Worm (Caenorhabditis elegans): ENCODE measurements around the gene nhr-34.

nhr-34 gene

ce11 chrIV:9682514-9682913 lies 7.0 kb upstream of the nhr-34 start, which contains the start of gene ins-7:
ins-7 (minus strand) TSS chrIV:9682845.
- no peak for TF ChIP-seq nhr-25 (tag; optimal IDR thresholded peaks at IDR 0.05)
- peak; percentile 21 for TF ChIP-seq sma-9 (GFP tag; optimal IDR thresholded peaks at IDR 0.05)
- no peak for TF ChIP-seq sma-9 (tag; optimal IDR thresholded peaks at IDR 0.05)
- TF ChIP-seq nhr-77 (tag; optimal IDR thresholded peaks at IDR 0.05): no peak
- peak; percentile 65 for TF ChIP-seq fos-1 (tag; optimal IDR thresholded peaks at IDR 0.05)

ce11 chrIV:9680841-9681240 lies 5.4 kb upstream of the nhr-34 start, which contains the start of gene ins-8:
ins-8 (minus strand) TSS chrIV:9680941.
- TF ChIP-seq lin-11 (tag; optimal IDR thresholded peaks at IDR 0.05): no peak
- no peak for TF ChIP-seq nhr-237 (tag; optimal IDR thresholded peaks at IDR 0.05)
- no peak for TF ChIP-seq mdl-1 (tag; optimal IDR thresholded peaks at IDR 0.05)
- no peak for TF ChIP-seq nhr-11 (tag; optimal IDR thresholded peaks at IDR 0.05)
- TF ChIP-seq crh-2 (tag; optimal IDR thresholded peaks at IDR 0.05): no peak
- no peak for TF ChIP-seq Y55F3AM.14 (GFP tag; optimal IDR thresholded peaks at IDR 0.05)
- no peak for TF ChIP-seq ceh-82 (tag; optimal IDR thresholded peaks at IDR 0.05)
- TF ChIP-seq alr-1 (tag; optimal IDR thresholded peaks at IDR 0.05): no peak
- no peak for TF ChIP-seq unc-62 (GFP tag; optimal IDR thresholded peaks at IDR 0.05)
- TF ChIP-seq fos-1 (tag; optimal IDR thresholded peaks at IDR 0.05): no peak
- TF ChIP-seq blmp-1 (tag; optimal IDR thresholded peaks at IDR 0.05; ENCODE audit: insufficient read depth): no peak
- TF ChIP-seq nhr-25 (tag; optimal IDR thresholded peaks at IDR 0.05): no peak
- TF ChIP-seq sma-3 (GFP tag; optimal IDR thresholded peaks at IDR 0.05): no peak
- TF ChIP-seq lsy-2 (tag; optimal IDR thresholded peaks at IDR 0.05): no peak
- no peak for TF ChIP-seq C34F6.9 (tag; optimal IDR thresholded peaks at IDR 0.05)

ce11 chrIV:9679296-9679695 lies 3.8 kb upstream of the nhr-34 start:
- no peak for TF ChIP-seq elt-3 (tag; optimal IDR thresholded peaks at IDR 0.05)
- TF ChIP-seq sma-9 (GFP tag; optimal IDR thresholded peaks at IDR 0.05): no peak
- no peak for TF ChIP-seq sma-9 (tag; optimal IDR thresholded peaks at IDR 0.05)
- TF ChIP-seq peb-1 (tag; optimal IDR thresholded peaks at IDR 0.05): no peak
- no peak for TF ChIP-seq mdl-1 (tag; optimal IDR thresholded peaks at IDR 0.05)
- TF ChIP-seq R02D3.7 (tag; optimal IDR thresholded peaks at IDR 0.05): no peak
- no peak for TF ChIP-seq nhr-6 (tag; optimal IDR thresholded peaks at IDR 0.05)
- no peak for TF ChIP-seq crh-2 (tag; optimal IDR thresholded peaks at IDR 0.05)
- TF ChIP-seq skn-1 (tag; optimal IDR thresholded peaks at IDR 0.05): no peak
- no peak for TF ChIP-seq nhr-11 (tag; optimal IDR thresholded peaks at IDR 0.05)
- TF ChIP-seq nhr-12 (tag; optimal IDR thresholded peaks at IDR 0.05): no peak
- no peak for TF ChIP-seq unc-62 (GFP tag; optimal IDR thresholded peaks at IDR 0.05)
- TF ChIP-seq lin-39 (tag; optimal IDR thresholded peaks at IDR 0.05): no peak
- TF ChIP-seq dmd-4 (tag; optimal IDR thresholded peaks at IDR 0.05): no peak
- TF ChIP-seq snpc-4 (tag; optimal IDR thresholded peaks at IDR 0.05): no peak
- no peak for TF ChIP-seq nhr-237 (tag; optimal IDR thresholded peaks at IDR 0.05)

- TF ChIP-seq ama-1 (optimal IDR thresholded peaks at IDR 0.05): no peak
- TF ChIP-seq nhr-129 (tag; optimal IDR thresholded peaks at IDR 0.05): no peak
- no peak for TF ChIP-seq nhr-77 (tag; optimal IDR thresholded peaks at IDR 0.05)
- TF ChIP-seq lin-11 (tag; optimal IDR thresholded peaks at IDR 0.05): no peak
- no peak for TF ChIP-seq nhr-23 (tag; optimal IDR thresholded peaks at IDR 0.05)
- TF ChIP-seq nhr-10 (tag; optimal IDR thresholded peaks at IDR 0.05): no peak
- TF ChIP-seq alr-1 (tag; optimal IDR thresholded peaks at IDR 0.05): no peak
- TF ChIP-seq dmd-4 (tag; optimal IDR thresholded peaks at IDR 0.05): no peak
- TF ChIP-seq peb-1 (tag; optimal IDR thresholded peaks at IDR 0.05): no peak
- TF ChIP-seq mbf-1 (tag; optimal IDR thresholded peaks at IDR 0.05): no peak
- TF ChIP-seq nhr-237 (tag; optimal IDR thresholded peaks at IDR 0.05): no peak
- TF ChIP-seq gmeb-1 (tag; optimal IDR thresholded peaks at IDR 0.05): no peak
- no peak for TF ChIP-seq snpc-4 (tag; optimal IDR thresholded peaks at IDR 0.05)
- TF ChIP-seq nhr-25 (tag; optimal IDR thresholded peaks at IDR 0.05): no peak
- TF ChIP-seq unc-55 (GFP tag; optimal IDR thresholded peaks at IDR 0.05): no peak
Observed at ce11 chrIV:9678007-9678406, 2.5 kb upstream of the nhr-34 start.

DNA sequence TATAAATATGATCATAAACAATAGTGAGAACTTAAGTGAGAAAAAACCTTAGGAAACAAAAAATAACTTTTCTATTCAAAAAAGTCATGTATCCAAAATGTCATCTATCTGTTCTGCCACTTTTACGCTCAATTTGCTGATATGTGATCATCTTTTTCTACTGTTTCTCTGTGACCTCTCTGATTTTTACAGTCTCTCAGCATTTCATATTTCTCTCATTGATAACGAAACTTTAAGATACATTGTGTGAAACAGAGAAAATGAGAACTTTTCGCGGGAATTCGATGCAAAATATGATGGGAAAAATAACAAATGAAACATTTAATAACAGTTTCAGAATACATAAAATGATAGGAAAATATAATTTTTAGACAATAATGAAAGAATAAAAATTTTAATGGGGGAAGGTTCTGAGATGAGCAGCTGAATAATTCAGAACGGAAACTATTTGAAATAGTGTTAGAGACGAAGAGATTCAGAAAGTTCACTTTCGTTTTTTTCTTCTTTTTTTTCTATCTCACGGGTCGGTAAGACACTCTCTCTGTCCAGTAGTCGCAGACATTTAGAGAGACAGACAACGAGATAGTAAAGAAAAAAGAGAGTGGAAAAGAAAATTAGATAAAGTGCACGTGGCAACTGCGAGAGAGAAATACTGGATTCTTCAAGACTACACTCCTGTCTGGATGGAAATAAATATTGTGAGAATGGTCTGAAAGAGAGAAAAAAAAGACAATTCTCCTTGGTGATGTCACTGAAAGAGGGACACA lies 1.9 kb upstream of the nhr-34 start:
- TF ChIP-seq R02D3.7 (tag; optimal IDR thresholded peaks at IDR 0.05) (no peak), elt-3 (tag; optimal IDR thresholded peaks at IDR 0.05) (no peak), fos-1 (tag; optimal IDR thresholded peaks at IDR 0.05) (peak; percentile 51), unc-39 (tag; optimal IDR thresholded peaks at IDR 0.05) (no peak), zag-1 (tag; optimal IDR thresholded peaks at IDR 0.05) (peak; percentile 51), ztf-11 (tag; optimal IDR thresholded peaks at IDR 0.05) (no peak), lsy-2 (tag; optimal IDR thresholded peaks at IDR 0.05) (peak; percentile 14 to 79), nhr-129 (tag; optimal IDR thresholded peaks at IDR 0.05) (peak; percentile 72), nhr-12 (tag; optimal IDR thresholded peaks at IDR 0.05) (no peak), mab-5 (tag; optimal IDR thresholded peaks at IDR 0.05) (peak; percentile 3), elt-1 (tag; optimal IDR thresholded peaks at IDR 0.05) (no peak), nhr-6 (tag; optimal IDR thresholded peaks at IDR 0.05) (peak; percentile 53), mdl-1 (tag; optimal IDR thresholded peaks at IDR 0.05) (peak; percentile 92 to 99), ama-1 (optimal IDR thresholded peaks at IDR 0.05) (no peak), alr-1 (tag; optimal IDR thresholded peaks at IDR 0.05) (no peak), lin-13 (GFP tag; optimal IDR thresholded peaks at IDR 0.05) (peak; percentile 32), nhr-23 (tag; optimal IDR thresholded peaks at IDR 0.05) (no peak), sem-4 (tag; optimal IDR thresholded peaks at IDR 0.05) (peak; percentile 19), ztf-1 (GFP tag; conservative IDR thresholded peaks at IDR 0.05) (no peak), nhr-11 (tag; optimal IDR thresholded peaks at IDR 0.05) (no peak), ceh-82 (tag; optimal IDR thresholded peaks at IDR 0.05) (no peak), dmd-4 (tag; optimal IDR thresholded peaks at IDR 0.05) (no peak), ZK546.5 (tag; optimal IDR thresholded peaks at IDR 0.05) (no peak)
